Worm (Caenorhabditis elegans): Measurements from ENCODE around the gene Y105C5B.1.

Y105C5B.1 gene

DNA sequence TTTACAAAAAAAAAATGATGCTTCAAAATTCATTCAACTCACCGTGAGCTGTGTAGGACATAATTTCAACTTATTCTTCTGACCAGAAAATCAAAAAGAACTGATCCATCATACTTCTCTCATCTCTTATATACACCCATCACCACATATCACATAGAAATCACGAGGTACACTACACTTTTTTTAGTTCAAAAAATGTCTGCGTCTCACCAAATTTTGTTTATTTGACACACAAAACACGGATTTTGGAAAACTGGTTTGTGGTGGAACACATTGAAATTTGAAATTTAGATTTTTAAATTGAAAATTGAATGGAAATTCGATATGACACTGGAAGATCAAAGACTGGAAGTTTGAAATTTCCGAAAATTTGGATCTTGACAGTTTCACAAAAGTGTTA lies 30.7 kb downstream of the Y105C5B.1 start, which contains the start of gene Y105C5B.5:
Gene Y105C5B.5, minus strand, starts transcription at position 103 of the 400 bp plus-strand sequence.
- no peak for TF ChIP-seq unc-62 (GFP tag; optimal IDR thresholded peaks at IDR 0.05)

DNA sequence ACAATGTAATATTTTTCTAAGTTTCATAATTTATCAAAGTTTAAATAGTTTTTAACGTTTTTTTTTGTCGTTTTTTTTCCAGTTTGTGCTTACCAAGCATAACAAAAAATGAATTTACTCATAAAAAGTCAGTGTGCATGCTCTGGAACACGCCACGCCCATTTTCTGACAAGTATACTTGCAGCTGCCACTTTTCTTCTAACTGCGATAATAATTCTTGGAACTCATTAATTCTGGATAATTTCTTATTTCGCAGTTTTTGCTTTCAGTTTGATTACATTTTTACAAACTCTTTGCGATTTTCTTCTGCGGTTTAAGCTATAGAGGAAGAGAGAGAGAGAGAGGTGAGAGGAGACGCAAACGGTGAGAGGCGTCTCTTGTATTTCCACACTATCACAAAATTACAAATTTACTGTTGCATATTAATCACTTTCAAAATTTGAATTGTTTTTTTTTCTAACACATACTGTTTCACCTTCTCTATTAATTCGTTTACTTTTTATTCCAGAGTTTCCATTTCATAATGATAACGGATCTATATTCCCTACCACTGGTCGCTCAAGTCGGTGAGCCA lies 35.7 kb downstream of the Y105C5B.1 start, which contains the start of gene srv-15:
Gene srv-15, plus strand, starts transcription at position 524 of the 574 bp plus-strand sequence.
- no peak for TF ChIP-seq unc-62 (GFP tag; optimal IDR thresholded peaks at IDR 0.05)

DNA sequence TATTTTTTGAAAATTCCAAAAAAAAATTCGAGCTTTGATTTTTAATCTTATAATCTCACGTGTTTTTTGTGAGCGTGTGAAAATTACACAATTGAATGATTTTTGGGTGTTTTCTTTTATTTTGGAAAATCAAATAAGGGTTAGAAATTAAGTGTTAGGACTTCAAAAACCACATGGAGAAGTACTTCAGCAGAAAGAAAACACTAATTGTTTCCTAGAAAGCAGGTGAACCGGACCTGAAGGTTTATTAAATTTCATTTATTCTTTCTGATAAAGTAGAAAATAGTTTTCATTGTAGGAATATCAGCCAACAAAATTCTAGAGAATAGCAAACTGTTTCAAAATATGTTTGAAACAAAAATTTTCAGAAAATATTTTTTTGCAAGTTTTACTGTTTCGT lies 37.8 kb downstream of the Y105C5B.1 start:
- TF ChIP-seq unc-62 (GFP tag; optimal IDR thresholded peaks at IDR 0.05) = no peak

DNA sequence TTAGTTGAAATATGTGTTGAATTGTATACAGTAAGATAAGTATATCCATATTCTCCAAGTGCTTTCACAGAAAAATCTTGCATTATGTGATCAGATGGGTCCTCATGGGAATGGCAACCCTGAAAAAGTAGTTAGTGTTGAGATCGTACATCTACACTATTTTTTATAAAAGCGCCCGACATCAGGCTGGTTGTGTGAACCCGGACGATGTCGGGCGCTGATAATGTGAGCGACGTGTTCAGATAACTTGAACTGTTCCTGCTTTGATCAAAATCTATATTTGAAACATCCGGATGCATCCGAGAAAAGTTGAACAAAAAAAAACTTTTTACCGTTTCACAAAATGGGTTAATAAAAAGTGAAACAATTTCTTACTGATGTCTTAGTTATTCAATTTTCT lies 44.6 kb downstream of the Y105C5B.1 start:
- TF ChIP-seq unc-62 (GFP tag; optimal IDR thresholded peaks at IDR 0.05) = no peak
